Worm (Caenorhabditis elegans) whole organism, L2 larva: Measurements from ENCODE around the gene str-33.

Source experiments
- nhr-11 ChIP-seq: fragments of 150-350 bp; optimal IDR thresholded peaks from 2 replicates; lab custom pipeline; 2014; ENCODE audit warnings: missing biosample characterization, missing genetic modification characterization
- unc-62 ChIP-seq: fragments of 150-350 bp; optimal IDR thresholded peaks from 2 replicates; lab custom pipeline; 2014; ENCODE audit warnings: missing biosample characterization, missing genetic modification reagents, missing genetic modification characterization

- no peak for TF ChIP-seq unc-62
- TF ChIP-seq nhr-11 (tag; lab: Kevin White, UChicago), result no peak
These were observed 34.8 kb downstream of the str-33 start, which contains the start of gene R05D8.7 for ce11 chrV:2763105-2763504.
